Fruit fly (Drosophila melanogaster) whole organism, embryonic: ENCODE data around the gene Hsp70Ab.
A peak's percentile ranks its signal among the peaks of the same experiment; 100 is the strongest.

ENCODE experiments used
- ATbp ChIP-seq: fragments of 200-800 bp; sonication (Bioruptor generic); optimal IDR thresholded peaks from 2 replicates; lab custom pipeline; 2017; ENCODE audit warnings: missing biosample characterization, mild to moderate bottlenecking, missing genetic modification characterization, missing genetic modification reagents
- C15 ChIP-seq: fragments of 200-800 bp; sonication (Bioruptor generic); IDR thresholded peaks from 3 replicates; pipeline ENCODE4 v1.3.6; 2022; ENCODE audit warnings: missing biosample characterization, missing genetic modification characterization
- CG10959 ChIP-seq: fragments of 200-800 bp; sonication (Bioruptor generic); IDR thresholded peaks from 2 replicates; pipeline ENCODE4 v1.3.6; 2022; ENCODE audit warnings: missing biosample characterization, missing genetic modification characterization
- CG11085 ChIP-seq: fragments of 200-800 bp; sonication (Bioruptor generic); IDR thresholded peaks from 2 replicates; pipeline ENCODE4 v1.3.6; 2022; ENCODE audit warnings: missing biosample characterization, missing genetic modification characterization
- CG11398 ChIP-seq: fragments of 200-800 bp; sonication (Bioruptor generic); optimal IDR thresholded peaks from 2 replicates; lab custom pipeline; 2016; ENCODE audit warnings: missing biosample characterization, missing genetic modification characterization
- CG11456 ChIP-seq: fragments of 200-800 bp; sonication (Bioruptor generic); IDR thresholded peaks from 3 replicates; pipeline ENCODE4 v1.3.6; 2022; ENCODE audit warnings: missing biosample characterization, missing genetic modification characterization
- CG11504 ChIP-seq: fragments of 200-800 bp; sonication (Bioruptor generic); optimal IDR thresholded peaks from 3 replicates; lab custom pipeline; 2019; ENCODE audit warnings: missing biosample characterization, mild to moderate bottlenecking, missing genetic modification characterization, moderate library complexity
- CG13123 ChIP-seq: fragments of 200-800 bp; sonication (Bioruptor generic); optimal IDR thresholded peaks from 2 replicates; lab custom pipeline; 2016; ENCODE audit warnings: missing biosample characterization, missing genetic modification characterization
- CG13296 ChIP-seq: fragments of 200-800 bp; sonication (Bioruptor generic); optimal IDR thresholded peaks from 3 replicates; lab custom pipeline; 2018; ENCODE audit warnings: missing biosample characterization, mild to moderate bottlenecking, missing genetic modification characterization
- CG13775 ChIP-seq: fragments of 200-800 bp; sonication (Bioruptor generic); optimal IDR thresholded peaks from 3 replicates; lab custom pipeline; 2017; ENCODE audit warnings: missing biosample characterization, mild to moderate bottlenecking, missing genetic modification characterization
- CG14014 ChIP-seq: fragments of 200-800 bp; sonication (Bioruptor generic); IDR thresholded peaks from 2 replicates; pipeline ENCODE4 v1.3.6; 2022; ENCODE audit warnings: missing biosample characterization, missing genetic modification characterization
- CG16863 ChIP-seq: fragments of 200-800 bp; sonication (Bioruptor generic); optimal IDR thresholded peaks from 3 replicates; lab custom pipeline; 2016; ENCODE audit warnings: missing biosample characterization, missing genetic modification characterization
- CG17385 ChIP-seq: fragments of 200-800 bp; sonication (Bioruptor generic); optimal IDR thresholded peaks from 3 replicates; lab custom pipeline; 2018; ENCODE audit warnings: missing biosample characterization, mild to moderate bottlenecking, missing genetic modification characterization
- CG17568 ChIP-seq: fragments of 200-800 bp; sonication (Bioruptor generic); optimal IDR thresholded peaks from 2 replicates; lab custom pipeline; 2018; ENCODE audit warnings: missing biosample characterization, mild to moderate bottlenecking, missing genetic modification characterization, moderate library complexity
- CG18764 ChIP-seq: fragments of 200-800 bp; sonication (Bioruptor generic); optimal IDR thresholded peaks from 3 replicates; lab custom pipeline; 2016; ENCODE audit warnings: missing biosample characterization, missing genetic modification characterization
- CG2120 ChIP-seq: fragments of 200-800 bp; sonication (Bioruptor generic); optimal IDR thresholded peaks from 3 replicates; lab custom pipeline; 2016; ENCODE audit warnings: missing biosample characterization, missing genetic modification characterization
- CG31388 ChIP-seq: fragments of 200-800 bp; sonication (Bioruptor generic); optimal IDR thresholded peaks from 2 replicates; lab custom pipeline; 2016; ENCODE audit warnings: missing biosample characterization, missing genetic modification characterization
- CG3726 ChIP-seq: fragments of 200-800 bp; sonication (Bioruptor generic); IDR thresholded peaks from 3 replicates; pipeline ENCODE4, ENCODE4 v1.3.6; 2022; ENCODE audit warnings: missing biosample characterization, missing genetic modification characterization
- CG4820 ChIP-seq: fragments of 200-800 bp; sonication (Bioruptor generic); optimal IDR thresholded peaks from 3 replicates; lab custom pipeline; 2016; ENCODE audit warnings: missing biosample characterization, missing genetic modification characterization
- CG4854 ChIP-seq: fragments of 200-800 bp; sonication (Bioruptor generic); optimal IDR thresholded peaks from 2 replicates; lab custom pipeline; 2016; ENCODE audit warnings: missing biosample characterization, missing genetic modification characterization, inconsistent platforms
- CG6854 ChIP-seq: fragments of 200-800 bp; sonication (Bioruptor generic); optimal IDR thresholded peaks from 3 replicates; lab custom pipeline; 2017; ENCODE audit warnings: missing biosample characterization, mild to moderate bottlenecking, missing genetic modification characterization
- CG8089 ChIP-seq: fragments of 200-800 bp; sonication (Bioruptor generic); optimal IDR thresholded peaks from 3 replicates; lab custom pipeline; 2016; ENCODE audit warnings: missing biosample characterization, missing genetic modification characterization
- CG8359 ChIP-seq: fragments of 200-800 bp; sonication (Bioruptor generic); optimal IDR thresholded peaks from 2 replicates; lab custom pipeline; 2017; ENCODE audit warnings: missing biosample characterization, mild to moderate bottlenecking, missing genetic modification characterization, borderline replicate concordance
- Camta ChIP-seq: fragments of 200-800 bp; sonication (Bioruptor generic); optimal IDR thresholded peaks from 2 replicates; lab custom pipeline; 2016; ENCODE audit warnings: missing biosample characterization, missing genetic modification characterization
- Dll ChIP-seq: fragments of 200-800 bp; sonication (Bioruptor generic); IDR thresholded peaks from 4 replicates; pipeline ENCODE4 v1.3.6; 2022; ENCODE audit warnings: missing biosample characterization, missing genetic modification characterization; ENCODE audit not compliant: partially characterized antibody
- ERR ChIP-seq: fragments of 200-800 bp; sonication (Bioruptor generic); optimal IDR thresholded peaks from 2 replicates; lab custom pipeline; 2016; ENCODE audit warnings: missing biosample characterization, missing genetic modification characterization
- Ets65A ChIP-seq: fragments of 200-800 bp; sonication (Bioruptor generic); peaks from one replicate; lab custom pipeline; 2016; ENCODE audit warnings: missing biosample characterization, missing genetic modification characterization
- Vsx1 ChIP-seq: fragments of 200-800 bp; sonication (Bioruptor generic); optimal IDR thresholded peaks from 2 replicates; lab custom pipeline; 2017; ENCODE audit warnings: missing biosample characterization, mild to moderate bottlenecking, missing genetic modification characterization, missing genetic modification reagents
- Xrp1 ChIP-seq: fragments of 200-800 bp; sonication (Bioruptor generic); IDR thresholded peaks from 2 replicates; pipeline ENCODE4 v1.3.6; 2022; ENCODE audit warnings: missing biosample characterization, missing genetic modification characterization
- ase ChIP-seq: fragments of 200-800 bp; sonication (Bioruptor generic); IDR thresholded peaks from 3 replicates; pipeline ENCODE4 v1.3.6; 2022; ENCODE audit warnings: missing biosample characterization, missing genetic modification characterization
- dmrt99B ChIP-seq: fragments of 200-800 bp; sonication (Bioruptor generic); optimal IDR thresholded peaks from 2 replicates; lab custom pipeline; 2018; ENCODE audit warnings: missing biosample characterization, mild to moderate bottlenecking, missing genetic modification characterization, moderate library complexity
- fd96Cb ChIP-seq: fragments of 200-800 bp; sonication (Bioruptor generic); optimal IDR thresholded peaks from 2 replicates; lab custom pipeline; 2018; ENCODE audit warnings: missing biosample characterization, mild to moderate bottlenecking, missing genetic modification characterization, moderate library complexity
- ftz-f1 ChIP-seq: fragments of 200-800 bp; sonication (Bioruptor generic); optimal IDR thresholded peaks from 2 replicates; lab custom pipeline; 2016; ENCODE audit warnings: missing biosample characterization, missing genetic modification characterization
- gcm ChIP-seq: fragments of 200-800 bp; sonication (Bioruptor generic); optimal IDR thresholded peaks from 2 replicates; lab custom pipeline; 2019; ENCODE audit warnings: missing biosample characterization, mild to moderate bottlenecking, missing genetic modification characterization, moderate library complexity
- insv ChIP-seq, 2 experiments: fragments of 200-800 bp; sonication (Bioruptor generic); optimal IDR thresholded peaks; 3 replicates each; lab custom pipeline; 2016 to 2018; ENCODE audit warnings: missing biosample characterization in 2 of 2, missing genetic modification characterization in 2 of 2
- knrl ChIP-seq: fragments of 200-800 bp; sonication (Bioruptor generic); IDR thresholded peaks from 3 replicates; pipeline ENCODE4 v1.3.6; 2022; ENCODE audit warnings: missing biosample characterization, missing genetic modification characterization; ENCODE audit not compliant: partially characterized antibody
- lab ChIP-seq: fragments of 200-800 bp; sonication (Bioruptor generic); optimal IDR thresholded peaks from 3 replicates; lab custom pipeline; 2017; ENCODE audit warnings: missing biosample characterization, missing genetic modification characterization, mild to moderate bottlenecking, moderate library complexity, missing genetic modification reagents
- lilli ChIP-seq: fragments of 200-800 bp; sonication (Bioruptor generic); optimal IDR thresholded peaks from 3 replicates; lab custom pipeline; 2016; ENCODE audit warnings: missing biosample characterization, missing genetic modification characterization
- lola ChIP-seq, 3 experiments: fragments of >200 bp in 2 of 3; fragments of 200-800 bp in 1 of 3; sonication (Bioruptor generic) in 1 of 3; optimal IDR thresholded peaks; 2 replicates each; lab custom pipeline; 2017 to 2019; ENCODE audit warnings: missing biosample characterization in 3 of 3, missing genetic modification characterization in 3 of 3, mild to moderate bottlenecking in 1 of 3, moderate library complexity in 1 of 3
- nau ChIP-seq: fragments of 200-800 bp; sonication (Bioruptor generic); optimal IDR thresholded peaks from 3 replicates; lab custom pipeline; 2017; ENCODE audit warnings: missing biosample characterization, mild to moderate bottlenecking, missing genetic modification characterization, missing genetic modification reagents
- pb ChIP-seq: fragments of 200-800 bp; sonication (Bioruptor generic); optimal IDR thresholded peaks from 3 replicates; lab custom pipeline; 2016; ENCODE audit warnings: missing biosample characterization, missing genetic modification characterization
- pnt ChIP-seq: fragments of 200-800 bp; sonication (Bioruptor generic); optimal IDR thresholded peaks from 3 replicates; lab custom pipeline; 2016; ENCODE audit warnings: missing biosample characterization, missing genetic modification characterization
- prd ChIP-seq, 3 experiments: fragments of >200 bp in 2 of 3; fragments of 200-800 bp in 1 of 3; sonication (Bioruptor generic) in 1 of 3; optimal IDR thresholded peaks in 2 of 3; IDR thresholded peaks in 1 of 3; 2 replicates in 2 of 3; 3 replicates in 1 of 3; pipeline versions ENCODE4 v1.3.6 to Lab custom; 2017 to 2022; ENCODE audit warnings: missing biosample characterization in 1 of 3, missing genetic modification characterization in 1 of 3
- schlank ChIP-seq: fragments of 200-800 bp; sonication (Bioruptor generic); optimal IDR thresholded peaks from 2 replicates; lab custom pipeline; 2018; ENCODE audit warnings: missing biosample characterization, mild to moderate bottlenecking, missing genetic modification characterization
- sens ChIP-seq: fragments of 200-800 bp; sonication (Bioruptor generic); peaks from one replicate; lab custom pipeline; 2016; ENCODE audit warnings: missing biosample characterization, missing genetic modification characterization
- sima ChIP-seq: fragments of 200-800 bp; sonication (Bioruptor generic); optimal IDR thresholded peaks from 2 replicates; lab custom pipeline; 2016; ENCODE audit warnings: missing biosample characterization, missing genetic modification characterization
- ttk ChIP-seq: fragments of 200-800 bp; sonication (Bioruptor generic); IDR thresholded peaks from 2 replicates; pipeline ENCODE4 v2.1.2; 2022; ENCODE audit warnings: missing biosample characterization, missing genetic modification characterization
- tup ChIP-seq: fragments of 200-800 bp; sonication (Bioruptor generic); optimal IDR thresholded peaks from 2 replicates; lab custom pipeline; 2016; ENCODE audit warnings: missing biosample characterization, mild to moderate bottlenecking, missing genetic modification characterization, moderate library complexity
- wdn ChIP-seq: fragments of 200-800 bp; sonication (Bioruptor generic); IDR thresholded peaks from 2 replicates; pipeline ENCODE4 v1.3.6; 2022; ENCODE audit warnings: missing biosample characterization, missing genetic modification characterization

Hsp70Ab gene

dm6 chr3R:11962739-11963214 is 4.4 kb downstream of the Hsp70Ab start, which contains the start of the genes CG3281 and aurA (continued):
- TF ChIP-seq sima (no peak), CG17568 (GFP tag; lab: Kevin White, UChicago) (no peak), CG2120 (GFP tag; lab: Kevin White, UChicago) (peak; percentile 90), CG6854 (GFP tag; lab: Kevin White, UChicago) (no peak), ttk (GFP tag; lab: Robert Waterston, UW) (peak; percentile 50), Ets65A (peak; percentile 96), CG11085 (GFP tag; lab: Robert Waterston, UW) (peak; percentile 46; the same call in 1 of the 2 replicates), CG10959 (GFP tag; lab: Robert Waterston, UW) (no peak), pnt (GFP tag; lab: Kevin White, UChicago) (peak; percentile 69), sens (GFP tag; lab: Kevin White, UChicago) (peak; percentile 97), nau (GFP tag; lab: Kevin White, UChicago) (no peak), ERR (GFP tag; lab: Kevin White, UChicago) (peak; percentile 64), CG17385 (GFP tag; lab: Kevin White, UChicago) (peak; percentile 44), prd (optimal IDR thresholded peaks at IDR 0.05; lab: Kevin White, UChicago) (no peak), prd (GFP tag; IDR thresholded peaks at IDR 0.05; lab: Robert Waterston, UW) (peak; percentile 74), lola (GFP tag; optimal IDR thresholded peaks at IDR 0.05; lab: Kevin White, UChicago) (peak in 1 of 3 experiments; percentile 80), tup (GFP tag; lab: Kevin White, UChicago) (peak; percentile 42), Xrp1 (GFP tag; lab: Robert Waterston, UW) (peak; percentile 51; the same call in 1 of the 2 replicates), CG11504 (tag; lab: Kevin White, UChicago) (peak; percentile 71), CG16863 (GFP tag; lab: Kevin White, UChicago) (peak; percentile 50), CG4820 (GFP tag; lab: Kevin White, UChicago) (peak; percentile 54), ftz-f1 (GFP tag; lab: Kevin White, UChicago) (no peak), CG8089 (GFP tag; lab: Kevin White, UChicago) (peak; percentile 38), CG3726 (GFP tag; lab: Robert Waterston, UW) (no peak), wdn (GFP tag; lab: Robert Waterston, UW) (0 out of 2 replicates have a peak, but pooled peaks have one; percentile 46), Vsx1 (peak; percentile 39), CG31388 (GFP tag; lab: Kevin White, UChicago) (no peak), gcm (GFP tag; lab: Kevin White, UChicago) (peak; percentile 49), Dll (GFP tag; lab: Robert Waterston, UW) (peak; percentile 99), CG11398 (GFP tag; lab: Kevin White, UChicago) (peak; percentile 66), schlank (tag; lab: Kevin White, UChicago) (peak; percentile 27), CG11456 (GFP tag; lab: Robert Waterston, UW) (0 out of 3 replicates have a peak, but pooled peaks have one; percentile 64), Camta (GFP tag; lab: Kevin White, UChicago) (peak; percentile 69), ase (GFP tag; lab: Robert Waterston, UW) (peak; percentile 32; the same call in 1 of the 3 replicates), C15 (GFP tag; lab: Robert Waterston, UW) (no peak), CG18764 (peak; percentile 64), lilli (GFP tag; lab: Kevin White, UChicago) (peak; percentile 79), insv (GFP tag; optimal IDR thresholded peaks at IDR 0.05; lab: Kevin White, UChicago) (peak in 1 of 2 experiments; percentile 33), CG4854 (GFP tag; lab: Kevin White, UChicago) (no peak), dmrt99B (tag; lab: Kevin White, UChicago) (no peak), knrl (GFP tag; lab: Robert Waterston, UW) (peak; percentile 99), fd96Cb (tag; lab: Kevin White, UChicago) (peak; percentile 24), CG13775 (GFP tag; lab: Kevin White, UChicago) (peak; percentile 77), CG13123 (GFP tag; lab: Kevin White, UChicago) (peak; percentile 60), pb (GFP tag; lab: Kevin White, UChicago) (peak; percentile 10), CG8359 (no peak), ATbp (GFP tag; lab: Kevin White, UChicago) (no peak), CG13296 (GFP tag; lab: Kevin White, UChicago) (peak; percentile 51), lab (no peak), CG14014 (GFP tag; lab: Robert Waterston, UW) (peak; percentile 54; the same call in 1 of the 2 replicates)
